Fruit fly (Drosophila melanogaster): ENCODE results near the gene gcm2.
A peak's percentile ranks its signal among the peaks of the same experiment; 100 is the strongest.

The gcm2 gene

DNA sequence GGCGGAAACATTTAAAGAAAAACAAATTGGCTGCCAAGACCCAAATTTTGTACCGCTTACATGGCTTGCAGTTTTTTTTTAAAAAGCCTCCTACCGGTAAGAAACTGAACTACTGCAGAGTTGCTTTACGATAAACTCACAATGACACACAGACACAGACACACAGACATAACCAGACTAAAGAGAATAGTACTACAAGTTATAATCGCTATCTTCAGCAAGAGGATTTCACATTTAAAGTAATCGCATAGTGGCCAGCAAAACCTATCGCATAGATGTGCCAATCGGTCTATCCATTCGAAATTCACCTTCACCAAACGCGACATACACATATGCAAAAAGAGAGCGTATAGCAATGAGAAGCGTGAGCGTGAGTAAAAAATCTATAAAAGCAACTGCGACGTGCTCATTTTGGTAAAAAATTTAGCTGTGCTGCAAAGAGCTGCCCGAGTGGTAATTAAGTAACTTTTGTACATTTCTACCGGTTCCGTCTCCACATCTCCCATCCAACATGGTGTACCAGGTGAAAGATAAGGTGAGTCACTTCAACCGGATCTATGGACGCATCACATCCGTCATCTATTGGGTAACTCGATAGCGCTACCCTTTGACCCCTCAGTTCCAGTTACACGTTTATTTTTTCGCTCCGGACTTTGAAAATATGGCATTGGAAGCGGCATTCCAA, 4.8 kb downstream of the gcm2 start, which contains the start of gene Trx2 (continued):
- TF ChIP-seq CG17186 (GFP tag; optimal IDR thresholded peaks at IDR 0.05) (no peak), HLH3B (GFP tag; IDR thresholded peaks at IDR 0.05) (peak; percentile 5; the same call in 1 of the 2 replicates), CG11456 (GFP tag; IDR thresholded peaks at IDR 0.05) (0 out of 3 replicates have a peak, but pooled peaks have one; percentile 19), NC2β (GFP tag; optimal IDR thresholded peaks at IDR 0.05) (peak; percentile 16), CG18764 (GFP tag; optimal IDR thresholded peaks at IDR 0.05) (no peak), Gsc (GFP tag; IDR thresholded peaks at IDR 0.05) (no peak), pzg (GFP tag; optimal IDR thresholded peaks at IDR 0.05) (peak; percentile 7), bcd (GFP tag; optimal IDR thresholded peaks at IDR 0.05) (no peak), phol (tag; optimal IDR thresholded peaks at IDR 0.05) (no peak), CG34376 (GFP tag; optimal IDR thresholded peaks at IDR 0.05) (peak; percentile 77), CkIIα-i1 (GFP tag; IDR thresholded peaks at IDR 0.05) (no peak), ftz-f1 (GFP tag; optimal IDR thresholded peaks at IDR 0.05) (no peak), CG6683 (GFP tag; optimal IDR thresholded peaks at IDR 0.05) (no peak), CG16863 (GFP tag; optimal IDR thresholded peaks at IDR 0.05) (no peak), CG13624 (GFP tag; optimal IDR thresholded peaks at IDR 0.05) (peak; percentile 62), fd3F (GFP tag; optimal IDR thresholded peaks at IDR 0.05) (no peak), CG12104 (GFP tag; optimal IDR thresholded peaks at IDR 0.05) (no peak), CG10274 (GFP tag; optimal IDR thresholded peaks at IDR 0.05) (no peak), CG34224 (GFP tag; IDR thresholded peaks at IDR 0.05; ENCODE audit: partially characterized antibody) (no peak; the same call in 2 of the 3 replicates), CG7357 (GFP tag; IDR thresholded peaks at IDR 0.05) (no peak), pfk (GFP tag; optimal IDR thresholded peaks at IDR 0.05) (peak; percentile 9), Sox102F (GFP tag; optimal IDR thresholded peaks at IDR 0.05) (no peak), Dfd (GFP tag; optimal IDR thresholded peaks at IDR 0.05) (no peak), ssp (GFP tag; IDR thresholded peaks at IDR 0.05) (no peak), chm (GFP tag; IDR thresholded peaks at IDR 0.05) (peak; percentile 71), corto (GFP tag; optimal IDR thresholded peaks at IDR 0.05) (no peak), Oli (tag; optimal IDR thresholded peaks at IDR 0.05) (no peak), Trl (optimal IDR thresholded peaks at IDR 0.05) (peak; percentile 76 to 94), Trl (GFP tag; optimal IDR thresholded peaks at IDR 0.05) (peak; percentile 29), CG11247 (GFP tag; IDR thresholded peaks at IDR 0.05) (no peak), CG3995 (GFP tag; optimal IDR thresholded peaks at IDR 0.05) (no peak), CG32532 (GFP tag; IDR thresholded peaks at IDR 0.05) (peak; percentile 33; the same call in 1 of the 2 replicates), pan (optimal IDR thresholded peaks at IDR 0.05) (no peak), pan (GFP tag; optimal IDR thresholded peaks at IDR 0.05 in 1 of 2, IDR thresholded peaks at IDR 0.05 in 1 of 2) (no peak), CG3726 (GFP tag; IDR thresholded peaks at IDR 0.05) (no peak), Blimp-1 (GFP tag; optimal IDR thresholded peaks at IDR 0.05) (no peak), lov (optimal IDR thresholded peaks at IDR 0.05) (no peak), lov (GFP tag; IDR thresholded peaks at IDR 0.05) (peak; percentile 49; the same call in 1 of the 3 replicates), CG7745 (tag; optimal IDR thresholded peaks at IDR 0.05) (peak; percentile 58), HLH54F (GFP tag; optimal IDR thresholded peaks at IDR 0.05) (no peak), D19A (tag; optimal IDR thresholded peaks at IDR 0.05) (no peak), dm (GFP tag; optimal IDR thresholded peaks at IDR 0.05) (no peak), CG15269 (tag; optimal IDR thresholded peaks at IDR 0.05) (peak; percentile 40), CG3407 (GFP tag; optimal IDR thresholded peaks at IDR 0.05) (no peak), h (optimal IDR thresholded peaks at IDR 0.05) (no peak), Atf-2 (GFP tag; optimal IDR thresholded peaks at IDR 0.05) (no peak), CG6654 (GFP tag; optimal IDR thresholded peaks at IDR 0.05) (no peak), NFAT (GFP tag; IDR thresholded peaks at IDR 0.05) (peak; percentile 63), Scr (GFP tag; IDR thresholded peaks at IDR 0.05; ENCODE audit: partially characterized antibody) (no peak), Lpt (GFP tag; optimal IDR thresholded peaks at IDR 0.05) (no peak), dmrt11E (tag; optimal IDR thresholded peaks at IDR 0.05) (no peak), CG30403 (GFP tag; optimal IDR thresholded peaks at IDR 0.05) (no peak)

Measured in whole organism, embryonic.